Fruit fly (Drosophila melanogaster): ENCODE data around the gene CG32344.

- no peak for TF ChIP-seq CG8478 (optimal IDR thresholded peaks at IDR 0.05)
- TF ChIP-seq CTCF (optimal IDR thresholded peaks at IDR 0.05): no peak
Measured at dm6 chr3L:282276-282675, 42.2 kb downstream of the CG32344 start.
